Worm (Caenorhabditis elegans) whole organism, midembryonic: ENCODE results near the gene uggt-1.

Experiments
- T22C8.4 ChIP-seq: fragments of 200-800 bp; sonication (Bioruptor generic); IDR thresholded peaks from 2 replicates; pipeline ENCODE4 v1.3.6; 2022; ENCODE audit warnings: missing genetic modification characterization, missing compliant biosample characterization
- med-1 ChIP-seq: sonication (generic microtip); optimal IDR thresholded peaks from 2 replicates; lab custom pipeline; 2017; ENCODE audit warnings: missing genetic modification characterization, mild to moderate bottlenecking, missing compliant biosample characterization, antibody characterized with exemption, missing genetic modification reagents; ENCODE audit not compliant: insufficient read depth
- ref-1 ChIP-seq: fragments of 200-800 bp; sonication (Bioruptor generic); conservative IDR thresholded peaks from 2 replicates; pipeline ENCODE4 v1.3.6; 2022; ENCODE audit warnings: missing genetic modification reagents, missing genetic modification characterization, missing compliant biosample characterization

DNA sequence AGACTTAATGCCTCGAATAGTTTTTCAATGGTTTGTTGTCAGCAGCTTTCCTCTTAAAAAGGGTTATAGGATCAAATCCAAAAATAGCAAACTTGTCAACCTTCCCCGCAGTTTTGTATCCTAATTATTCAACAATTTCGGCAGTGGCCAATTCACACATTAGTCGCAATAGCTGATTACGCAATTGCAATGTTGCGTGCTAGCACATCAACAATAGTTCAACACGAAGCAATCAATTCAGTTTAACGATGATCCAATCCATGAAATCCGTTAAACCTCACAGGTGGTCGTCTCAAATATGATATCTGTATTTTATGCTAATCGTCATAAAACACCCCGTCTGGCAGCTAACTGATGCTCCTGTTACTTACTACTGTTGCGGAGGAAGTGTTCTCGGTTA, 48.2 kb downstream of the uggt-1 start:
- TF ChIP-seq med-1 (no peak), T22C8.4 (GFP tag; lab: Robert Waterston, UW) (no peak), ref-1 (GFP tag; lab: Robert Waterston, UW) (no peak)
